Worm (Caenorhabditis elegans) whole organism, L4 larva: Measurements from ENCODE around the gene W02B12.1.

Experiments
- D1046.2 ChIP-seq: fragments of 200-800 bp; sonication (Bioruptor generic); IDR thresholded peaks from 2 replicates; pipeline ENCODE4 v1.3.6; 2022; ENCODE audit warnings: missing genetic modification characterization, missing compliant biosample characterization
- F10B5.3 ChIP-seq: sonication (generic microtip); optimal IDR thresholded peaks from 2 replicates; lab custom pipeline; 2016; ENCODE audit warnings: mild to moderate bottlenecking, missing genetic modification characterization, missing compliant biosample characterization
- F26F4.8 ChIP-seq: fragments of 200-800 bp; sonication (Bioruptor generic); conservative IDR thresholded peaks from 2 replicates; pipeline ENCODE4 v1.3.6; 2022; ENCODE audit warnings: missing genetic modification characterization, missing compliant biosample characterization
- F49E8.2 ChIP-seq: sonication (generic microtip); optimal IDR thresholded peaks from 2 replicates; lab custom pipeline; 2016; ENCODE audit warnings: missing compliant biosample characterization, mild to moderate bottlenecking, missing genetic modification characterization, borderline replicate concordance
- R02D3.7 ChIP-seq: fragments of 150-350 bp; sonication (generic microtip); optimal IDR thresholded peaks from 3 replicates; lab custom pipeline; 2014; ENCODE audit warnings: missing biosample characterization, missing genetic modification characterization
- Y105C5A.15 ChIP-seq: fragments of 200-800 bp; sonication (Bioruptor generic); IDR thresholded peaks from 2 replicates; pipeline ENCODE4 v1.3.6; 2022; ENCODE audit warnings: missing genetic modification characterization, missing compliant biosample characterization
- Y75B8A.6 ChIP-seq: fragments of 200-800 bp; sonication (Bioruptor generic); IDR thresholded peaks from 2 replicates; pipeline ENCODE4 v1.3.6; 2022; ENCODE audit warnings: missing genetic modification reagents, missing genetic modification characterization, missing compliant biosample characterization
- ZK546.5 ChIP-seq, 2 experiments: sonication (generic microtip); optimal IDR thresholded peaks; 2 replicates each; lab custom pipeline; 2017; ENCODE audit warnings: missing biosample characterization in 2 of 2, missing genetic modification characterization in 2 of 2
- aly-2 ChIP-seq: sonication (generic microtip); optimal IDR thresholded peaks from 2 replicates; lab custom pipeline; 2018; ENCODE audit warnings: missing biosample characterization, missing genetic modification characterization
- ama-1 ChIP-seq: fragments of 150-350 bp; optimal IDR thresholded peaks from 2 replicates; lab custom pipeline; 2014; ENCODE audit warnings: inconsistent platforms, mixed read lengths
- arid-1 ChIP-seq: fragments of 200-800 bp; sonication (Bioruptor generic); conservative IDR thresholded peaks from 2 replicates; pipeline ENCODE4 v1.3.6; 2022; ENCODE audit warnings: missing genetic modification reagents, missing genetic modification characterization, missing compliant biosample characterization
- ceh-20 ChIP-seq: fragments of 200-800 bp; sonication (Bioruptor generic); IDR thresholded peaks from 2 replicates; pipeline ENCODE4 v1.3.6; 2022; ENCODE audit warnings: missing genetic modification reagents, missing genetic modification characterization, missing compliant biosample characterization
- ceh-28 ChIP-seq: fragments of 150-350 bp; optimal IDR thresholded peaks from 2 replicates; lab custom pipeline; 2014; ENCODE audit warnings: missing biosample characterization, missing genetic modification reagents, missing genetic modification characterization
- ceh-62 ChIP-seq: sonication (generic microtip); optimal IDR thresholded peaks from 2 replicates; lab custom pipeline; 2017; ENCODE audit warnings: missing biosample characterization, missing genetic modification characterization
- ces-1 ChIP-seq: fragments of 150-350 bp; sonication (generic microtip); optimal IDR thresholded peaks from 4 replicates; lab custom pipeline; 2014; ENCODE audit warnings: missing biosample characterization, missing genetic modification reagents, missing genetic modification characterization
- daf-12 ChIP-seq: fragments of 150-350 bp; optimal IDR thresholded peaks from 2 replicates; lab custom pipeline; 2014; ENCODE audit warnings: missing biosample characterization, missing genetic modification reagents, missing genetic modification characterization
- dmd-6 ChIP-seq: fragments of 200-800 bp; sonication (Bioruptor generic); IDR thresholded peaks from 2 replicates; pipeline ENCODE4 v1.3.6; 2022; ENCODE audit warnings: missing genetic modification reagents, missing genetic modification characterization, missing compliant biosample characterization
- dmd-8 ChIP-seq: fragments of 200-800 bp; sonication (Bioruptor generic); IDR thresholded peaks from 2 replicates; pipeline ENCODE4 v1.3.6; 2022; ENCODE audit warnings: missing genetic modification characterization, missing compliant biosample characterization
- dve-1 ChIP-seq: sonication (generic microtip); optimal IDR thresholded peaks from 2 replicates; lab custom pipeline; 2017; ENCODE audit warnings: antibody characterized with exemption, mild to moderate bottlenecking, missing genetic modification characterization, missing compliant biosample characterization; ENCODE audit not compliant: insufficient read depth
- egl-43 ChIP-seq: fragments of 200-800 bp; sonication (Bioruptor generic); IDR thresholded peaks from 2 replicates; pipeline ENCODE4 v1.3.6; 2022; ENCODE audit warnings: missing genetic modification reagents, missing genetic modification characterization, missing compliant biosample characterization
- fkh-10 ChIP-seq: fragments of 150-350 bp; optimal IDR thresholded peaks from 2 replicates; lab custom pipeline; 2014; ENCODE audit warnings: missing biosample characterization, missing genetic modification reagents, missing genetic modification characterization
- gei-8 ChIP-seq: fragments of 200-800 bp; sonication (Bioruptor generic); optimal IDR thresholded peaks from 2 replicates; lab custom pipeline; 2018; ENCODE audit warnings: mild to moderate bottlenecking, missing genetic modification characterization, missing compliant biosample characterization
- hlh-11 ChIP-seq: fragments of 200-800 bp; sonication (Bioruptor generic); optimal IDR thresholded peaks from 2 replicates; lab custom pipeline; 2018; ENCODE audit warnings: mild to moderate bottlenecking, missing genetic modification characterization, missing compliant biosample characterization
- hmg-1.1 ChIP-seq: fragments of 200-800 bp; sonication (Bioruptor generic); IDR thresholded peaks from 2 replicates; pipeline ENCODE4 v1.3.6; 2022; ENCODE audit warnings: missing genetic modification reagents, missing genetic modification characterization, missing compliant biosample characterization
- lin-15B ChIP-seq: fragments of 150-350 bp; sonication (generic microtip); optimal IDR thresholded peaks from 3 replicates; lab custom pipeline; 2014; ENCODE audit warnings: missing biosample characterization, missing genetic modification characterization
- lin-29 ChIP-seq: fragments of 200-800 bp; sonication (Bioruptor generic); IDR thresholded peaks from 2 replicates; pipeline ENCODE4 v1.3.6; 2022; ENCODE audit warnings: missing genetic modification reagents, missing genetic modification characterization, missing compliant biosample characterization
- lin-38 ChIP-seq: fragments of 200-800 bp; sonication (Bioruptor generic); IDR thresholded peaks from 2 replicates; pipeline ENCODE4 v1.3.6; 2022; ENCODE audit warnings: missing genetic modification reagents, missing genetic modification characterization, missing compliant biosample characterization
- madf-9 ChIP-seq: fragments of 200-800 bp; sonication (Bioruptor generic); conservative IDR thresholded peaks from 2 replicates; pipeline ENCODE4 v1.3.6; 2022; ENCODE audit warnings: missing genetic modification reagents, missing genetic modification characterization, missing compliant biosample characterization
- mdl-1 ChIP-seq, 2 experiments: fragments of 150-350 bp in 1 of 2; sonication (generic microtip) in 1 of 2; optimal IDR thresholded peaks; 2 replicates each; lab custom pipeline; 2014 to 2017; ENCODE audit warnings: missing biosample characterization in 2 of 2, missing genetic modification characterization in 2 of 2
- mes-2 ChIP-seq: sonication (generic microtip); optimal IDR thresholded peaks from 2 replicates; lab custom pipeline; 2016; ENCODE audit warnings: missing genotype, mild to moderate bottlenecking, missing genetic modification characterization, missing compliant biosample characterization; ENCODE audit not compliant: poor library complexity, severe bottlenecking
- mxl-3 ChIP-seq: fragments of 200-800 bp; sonication (Bioruptor generic); optimal IDR thresholded peaks from 2 replicates; lab custom pipeline; 2018; ENCODE audit warnings: mild to moderate bottlenecking, missing genetic modification characterization, missing compliant biosample characterization
- nhr-10 ChIP-seq: fragments of 150-350 bp; optimal IDR thresholded peaks from 2 replicates; lab custom pipeline; 2014; ENCODE audit warnings: missing biosample characterization, missing genetic modification characterization
- nhr-11 ChIP-seq: fragments of 150-350 bp; optimal IDR thresholded peaks from 2 replicates; lab custom pipeline; 2014; ENCODE audit warnings: missing biosample characterization, missing genetic modification characterization
- nhr-111 ChIP-seq: fragments of 200-800 bp; sonication (Bioruptor generic); optimal IDR thresholded peaks from 2 replicates; lab custom pipeline; 2018; ENCODE audit warnings: mild to moderate bottlenecking, missing genetic modification characterization, missing compliant biosample characterization
- nhr-237 ChIP-seq: sonication (generic microtip); optimal IDR thresholded peaks from 2 replicates; lab custom pipeline; 2017; ENCODE audit warnings: missing biosample characterization, missing genetic modification characterization
- nhr-25 ChIP-seq: sonication (generic microtip); optimal IDR thresholded peaks from 2 replicates; lab custom pipeline; 2017; ENCODE audit warnings: missing genetic modification characterization, mild to moderate bottlenecking, missing compliant biosample characterization, antibody characterized with exemption, moderate library complexity, borderline replicate concordance; ENCODE audit not compliant: insufficient read depth
- nhr-28 ChIP-seq: fragments of 150-350 bp; optimal IDR thresholded peaks from 2 replicates; lab custom pipeline; 2014; ENCODE audit warnings: missing biosample characterization, missing genetic modification characterization
- nhr-48 ChIP-seq: sonication (generic microtip); optimal IDR thresholded peaks from 2 replicates; lab custom pipeline; 2016; ENCODE audit warnings: mild to moderate bottlenecking, missing genetic modification characterization, missing compliant biosample characterization
- pha-4 ChIP-seq, 2 experiments: fragments of 150-350 bp in 1 of 2; fragments of 200-800 bp in 1 of 2; sonication (Bioruptor generic) in 1 of 2; IDR thresholded peaks in 1 of 2; optimal IDR thresholded peaks in 1 of 2; 2 replicates each; pipeline versions ENCODE4 v1.3.6 to Lab custom; 2014 to 2022; ENCODE audit warnings: missing genetic modification characterization in 2 of 2, missing genetic modification reagents in 2 of 2, missing biosample characterization in 1 of 2, missing compliant biosample characterization in 1 of 2
- php-3 ChIP-seq: fragments of 200-800 bp; sonication (Bioruptor generic); IDR thresholded peaks from 2 replicates; pipeline ENCODE4 v1.3.6; 2022; ENCODE audit warnings: missing genetic modification reagents, missing genetic modification characterization, missing compliant biosample characterization
- pqm-1 ChIP-seq: sonication (generic microtip); optimal IDR thresholded peaks from 2 replicates; lab custom pipeline; 2017; ENCODE audit warnings: missing biosample characterization, missing genetic modification characterization
- rbr-2 ChIP-seq: sonication (generic microtip); optimal IDR thresholded peaks from 2 replicates; lab custom pipeline; 2016; ENCODE audit warnings: missing genotype, missing genetic modification characterization, missing compliant biosample characterization
- saeg-2 ChIP-seq: fragments of 200-800 bp; sonication (Bioruptor generic); IDR thresholded peaks from 2 replicates; pipeline ENCODE4 v1.3.6; 2022; ENCODE audit warnings: missing genetic modification reagents, missing genetic modification characterization, missing compliant biosample characterization
- sdz-12 ChIP-seq: fragments of 200-800 bp; sonication (Bioruptor generic); optimal IDR thresholded peaks from 2 replicates; lab custom pipeline; 2018; ENCODE audit warnings: mild to moderate bottlenecking, missing genetic modification characterization, missing compliant biosample characterization
- snpc-1.2 ChIP-seq: fragments of 200-800 bp; sonication (Bioruptor generic); IDR thresholded peaks from 2 replicates; pipeline ENCODE4 v1.3.6; 2022; ENCODE audit warnings: missing genetic modification reagents, missing genetic modification characterization, missing compliant biosample characterization
- spr-1 ChIP-seq: sonication (generic microtip); optimal IDR thresholded peaks from 2 replicates; lab custom pipeline; 2016; ENCODE audit warnings: mild to moderate bottlenecking, missing genetic modification characterization, missing compliant biosample characterization
- tag-97 ChIP-seq: fragments of 200-800 bp; sonication (Bioruptor generic); IDR thresholded peaks from 2 replicates; pipeline ENCODE4 v1.3.6; 2022; ENCODE audit warnings: missing genetic modification characterization, missing compliant biosample characterization
- tra-1 ChIP-seq: fragments of 200-800 bp; sonication (Bioruptor generic); IDR thresholded peaks from 2 replicates; pipeline ENCODE4 v1.3.6; 2022; ENCODE audit warnings: missing genetic modification reagents, missing genetic modification characterization, missing compliant biosample characterization
- unc-39 ChIP-seq: sonication (generic microtip); optimal IDR thresholded peaks from 2 replicates; lab custom pipeline; 2017; ENCODE audit warnings: missing biosample characterization, missing genetic modification characterization
- zag-1 ChIP-seq: fragments of 150-350 bp; optimal IDR thresholded peaks from 2 replicates; lab custom pipeline; 2014; ENCODE audit warnings: missing biosample characterization, missing genetic modification characterization
- zip-2 ChIP-seq: fragments of 150-350 bp; optimal IDR thresholded peaks from 2 replicates; lab custom pipeline; 2014; ENCODE audit warnings: missing biosample characterization, missing genetic modification characterization

The W02B12.1 gene

DNA sequence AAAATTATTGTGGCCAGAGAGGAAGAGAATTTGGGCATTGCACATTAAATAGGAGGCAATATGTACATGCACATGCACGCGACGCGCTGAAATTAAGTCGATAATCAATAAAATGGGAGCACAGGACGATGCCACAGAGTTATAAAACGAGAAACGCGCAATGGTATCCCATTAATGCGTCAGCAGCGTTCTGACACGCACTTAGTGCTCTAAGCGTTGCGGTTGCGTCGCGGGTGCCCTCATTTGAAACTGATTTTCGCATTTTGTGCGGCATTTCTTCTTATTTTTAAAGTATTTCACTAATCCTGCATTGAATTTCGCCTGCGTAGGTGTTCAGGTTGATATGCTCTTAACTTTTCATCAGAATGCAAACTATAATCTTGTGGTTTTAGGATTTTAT lies 4.2 kb downstream of the W02B12.1 start, which contains the start of gene rsp-1 (continued):
- TF ChIP-seq zip-2 (tag; lab: Kevin White, UChicago) = peak; percentile 55
- TF ChIP-seq F26F4.8 (GFP tag; lab: Robert Waterston, UW) = no peak
- TF ChIP-seq D1046.2 (GFP tag; lab: Robert Waterston, UW) = no peak
- TF ChIP-seq php-3 (GFP tag; lab: Robert Waterston, UW) = peak; percentile 76
- TF ChIP-seq sdz-12 (GFP tag; lab: Kevin White, UChicago) = no peak
- peak; percentile 34 for TF ChIP-seq F49E8.2 (tag; lab: Kevin White, UChicago)
- TF ChIP-seq Y75B8A.6 (GFP tag; lab: Robert Waterston, UW) = no peak
- TF ChIP-seq snpc-1.2 (GFP tag; lab: Robert Waterston, UW) = peak; percentile 53; the same call in 1 of the 2 replicates
- peak; percentile 64; the same call in 1 of the 2 replicates for TF ChIP-seq lin-29 (GFP tag; lab: Robert Waterston, UW)
- TF ChIP-seq mes-2 (tag; lab: Kevin White, UChicago) = peak; percentile 95
- TF ChIP-seq madf-9 (GFP tag; lab: Robert Waterston, UW) = peak; percentile 75; the same call in 1 of the 2 replicates
- TF ChIP-seq ceh-28 = peak; percentile 48
- TF ChIP-seq egl-43 = peak; percentile 73; the same call in 1 of the 2 replicates
- peak; percentile 90 for TF ChIP-seq hmg-1.1
- no peak for TF ChIP-seq unc-39 (tag; lab: Kevin White, UChicago)
- TF ChIP-seq tra-1 (GFP tag; lab: Robert Waterston, UW) = peak; percentile 81
- TF ChIP-seq ZK546.5 (tag; optimal IDR thresholded peaks at IDR 0.05; lab: Kevin White, UChicago) = no peak
- no peak for TF ChIP-seq saeg-2
- TF ChIP-seq ceh-20 (GFP tag; lab: Robert Waterston, UW) = peak; percentile 76
- TF ChIP-seq F10B5.3 (tag; lab: Kevin White, UChicago) = peak; percentile 41
- peak; percentile 97 for TF ChIP-seq dve-1
- peak in 1 of 2 experiments; percentile 76 for TF ChIP-seq mdl-1 (tag; optimal IDR thresholded peaks at IDR 0.05; lab: Kevin White, UChicago)
- TF ChIP-seq ces-1 (GFP tag; lab: Kevin White, UChicago) = no peak
- peak; percentile 41 for TF ChIP-seq pqm-1 (tag; lab: Kevin White, UChicago)
- peak; percentile 46; the same call in 1 of the 2 replicates for TF ChIP-seq pha-4 (GFP tag; IDR thresholded peaks at IDR 0.05; lab: Robert Waterston, UW)
- peak; percentile 33 for TF ChIP-seq pha-4 (tag; optimal IDR thresholded peaks at IDR 0.05; lab: Kevin White, UChicago)
- peak; percentile 75 for TF ChIP-seq nhr-25 (tag; lab: Kevin White, UChicago)
- TF ChIP-seq dmd-6 (GFP tag; lab: Robert Waterston, UW) = peak; percentile 87
- no peak for TF ChIP-seq aly-2 (tag; lab: Kevin White, UChicago)
- TF ChIP-seq mxl-3 = peak; percentile 78
- TF ChIP-seq zag-1 (tag; lab: Kevin White, UChicago) = no peak
- TF ChIP-seq gei-8 = no peak
- peak; percentile 91 for TF ChIP-seq hlh-11 (tag; lab: Kevin White, UChicago)
- peak; percentile 79 for TF ChIP-seq nhr-28 (tag; lab: Kevin White, UChicago)
- peak; percentile 77 for TF ChIP-seq nhr-11 (tag; lab: Kevin White, UChicago)
- TF ChIP-seq ama-1 (lab: Kevin White, UChicago) = peak; percentile 35
- no peak for TF ChIP-seq ceh-62 (tag; lab: Kevin White, UChicago)
- TF ChIP-seq nhr-111 (GFP tag; lab: Kevin White, UChicago) = no peak
- no peak for TF ChIP-seq nhr-10 (tag; lab: Kevin White, UChicago)
- TF ChIP-seq arid-1 (GFP tag; lab: Robert Waterston, UW) = peak; percentile 88
- no peak for TF ChIP-seq R02D3.7 (tag; lab: Kevin White, UChicago)
- peak; percentile 82 for TF ChIP-seq nhr-48 (tag; lab: Kevin White, UChicago)
- peak; percentile 60 for TF ChIP-seq fkh-10 (GFP tag; lab: Kevin White, UChicago)
- TF ChIP-seq lin-38 = peak; percentile 89
- peak; percentile 80 for TF ChIP-seq spr-1
- no peak for TF ChIP-seq tag-97 (GFP tag; lab: Robert Waterston, UW)
- TF ChIP-seq nhr-237 (tag; lab: Kevin White, UChicago) = no peak
- TF ChIP-seq rbr-2 (tag; lab: Kevin White, UChicago) = peak; percentile 94
- TF ChIP-seq dmd-8 (GFP tag; lab: Robert Waterston, UW) = no peak
- TF ChIP-seq daf-12 = no peak
- TF ChIP-seq Y105C5A.15 (GFP tag; lab: Robert Waterston, UW) = no peak
- TF ChIP-seq lin-15B (tag; lab: Kevin White, UChicago) = no peak
